Worm (Caenorhabditis elegans): ENCODE measurements around the gene K09E2.3.

- no peak for TF ChIP-seq scrt-1 (GFP tag; IDR thresholded peaks at IDR 0.05)
- no peak for TF ChIP-seq tbx-37 (GFP tag; conservative IDR thresholded peaks at IDR 0.05)
- TF ChIP-seq flt-1 (GFP tag; IDR thresholded peaks at IDR 0.05): no peak
- TF ChIP-seq tra-4 (tag; optimal IDR thresholded peaks at IDR 0.05): no peak
- TF ChIP-seq B0310.2 (tag; optimal IDR thresholded peaks at IDR 0.05): no peak
- no peak for TF ChIP-seq hmg-4 (GFP tag; optimal IDR thresholded peaks at IDR 0.05)
- no peak for TF ChIP-seq ama-1 (optimal IDR thresholded peaks at IDR 0.05)
- TF ChIP-seq ets-7 (tag; optimal IDR thresholded peaks at IDR 0.05): no peak
- TF ChIP-seq sea-1 (GFP tag; conservative IDR thresholded peaks at IDR 0.05): no peak
- no peak for TF ChIP-seq ceh-36 (tag; optimal IDR thresholded peaks at IDR 0.05)
- TF ChIP-seq F13C5.2 (tag; optimal IDR thresholded peaks at IDR 0.05): no peak
- no peak for TF ChIP-seq aly-1 (tag; optimal IDR thresholded peaks at IDR 0.05)
Observed at ce11 chrX:8713754-8714295, 40.9 kb downstream of the K09E2.3 start, which contains the start of gene F53A9.6.
